Worm (Caenorhabditis elegans): Measurements from ENCODE around the gene H41C03.2.

Gene H41C03.2

ce11 chrII:5852007-5852406 is at the start of gene H41C03.2:
TSS of gene H41C03.2 (minus strand) at chrII:5852107.
- no peak for TF ChIP-seq jun-1 (tag; optimal IDR thresholded peaks at IDR 0.05)
- TF ChIP-seq nfya-1 (tag; optimal IDR thresholded peaks at IDR 0.05; ENCODE audit: insufficient read depth): no peak
- no peak for TF ChIP-seq nhr-76 (tag; optimal IDR thresholded peaks at IDR 0.05)
- no peak for TF ChIP-seq egl-27 (tag; optimal IDR thresholded peaks at IDR 0.05)
- no peak for TF ChIP-seq mml-1 (tag; optimal IDR thresholded peaks at IDR 0.05)
- TF ChIP-seq nhr-43 (tag; optimal IDR thresholded peaks at IDR 0.05; ENCODE audit: poor library complexity, severe bottlenecking): no peak
- no peak for TF ChIP-seq zag-1 (tag; optimal IDR thresholded peaks at IDR 0.05)
- no peak for TF ChIP-seq fkh-2 (tag; optimal IDR thresholded peaks at IDR 0.05)
- TF ChIP-seq pha-4 (tag; optimal IDR thresholded peaks at IDR 0.05): no peak
- TF ChIP-seq elt-1 (tag; optimal IDR thresholded peaks at IDR 0.05): no peak
- no peak for TF ChIP-seq nhr-237 (tag; optimal IDR thresholded peaks at IDR 0.05)
- TF ChIP-seq lin-15B (tag; optimal IDR thresholded peaks at IDR 0.05): no peak
- no peak for TF ChIP-seq nhr-77 (tag; optimal IDR thresholded peaks at IDR 0.05)
- no peak for TF ChIP-seq lsy-12 (tag; optimal IDR thresholded peaks at IDR 0.05)
- TF ChIP-seq elt-2 (tag; optimal IDR thresholded peaks at IDR 0.05): no peak
- TF ChIP-seq skn-1 (tag; optimal IDR thresholded peaks at IDR 0.05): no peak
- TF ChIP-seq nhr-12 (tag; optimal IDR thresholded peaks at IDR 0.05): no peak
- no peak for TF ChIP-seq fkh-10 (GFP tag; optimal IDR thresholded peaks at IDR 0.05)
- no peak for TF ChIP-seq ztf-11 (tag; optimal IDR thresholded peaks at IDR 0.05)
- TF ChIP-seq ZK546.5 (tag; optimal IDR thresholded peaks at IDR 0.05): no peak

ce11 chrII:5901407-5902026 is 49.6 kb upstream of the H41C03.2 start:
- TF ChIP-seq pha-4 (tag; optimal IDR thresholded peaks at IDR 0.05) (peak; percentile 5), unc-62 (GFP tag; optimal IDR thresholded peaks at IDR 0.05) (peak; percentile 21), tbx-2 (tag; optimal IDR thresholded peaks at IDR 0.05) (peak; percentile 62), hmg-11 (tag; optimal IDR thresholded peaks at IDR 0.05) (peak; percentile 72), nhr-77 (tag; optimal IDR thresholded peaks at IDR 0.05) (no peak), nhr-237 (tag; optimal IDR thresholded peaks at IDR 0.05) (no peak), ZK546.5 (tag; optimal IDR thresholded peaks at IDR 0.05) (no peak), pqm-1 (tag; optimal IDR thresholded peaks at IDR 0.05) (peak; percentile 6), fos-1 (tag; optimal IDR thresholded peaks at IDR 0.05) (no peak), eor-1 (tag; optimal IDR thresholded peaks at IDR 0.05) (no peak), lin-15B (tag; optimal IDR thresholded peaks at IDR 0.05) (no peak), elt-3 (tag; optimal IDR thresholded peaks at IDR 0.05) (no peak), nhr-28 (tag; optimal IDR thresholded peaks at IDR 0.05) (no peak), daf-12 (tag; optimal IDR thresholded peaks at IDR 0.05) (no peak), nhr-43 (tag; optimal IDR thresholded peaks at IDR 0.05; ENCODE audit: poor library complexity, severe bottlenecking) (peak; percentile 35), R02D3.7 (tag; optimal IDR thresholded peaks at IDR 0.05) (no peak), lsy-12 (tag; optimal IDR thresholded peaks at IDR 0.05) (peak; percentile 38), snpc-4 (tag; optimal IDR thresholded peaks at IDR 0.05) (peak; percentile 52), ztf-4 (tag; optimal IDR thresholded peaks at IDR 0.05) (no peak), mml-1 (tag; optimal IDR thresholded peaks at IDR 0.05) (no peak), nfya-1 (tag; optimal IDR thresholded peaks at IDR 0.05; ENCODE audit: insufficient read depth) (peak; percentile 75), lin-39 (tag; optimal IDR thresholded peaks at IDR 0.05) (peak; percentile 5), ceh-9 (tag; optimal IDR thresholded peaks at IDR 0.05) (no peak), elt-1 (tag; optimal IDR thresholded peaks at IDR 0.05) (no peak), skn-1 (tag; optimal IDR thresholded peaks at IDR 0.05) (no peak), egl-5 (tag; optimal IDR thresholded peaks at IDR 0.05) (peak; percentile 76), nhr-67 (tag; optimal IDR thresholded peaks at IDR 0.05) (no peak), ceh-82 (tag; optimal IDR thresholded peaks at IDR 0.05) (peak; percentile 23), ama-1 (optimal IDR thresholded peaks at IDR 0.05) (peak; percentile 68), elt-2 (tag; optimal IDR thresholded peaks at IDR 0.05) (peak; percentile 28), nhr-23 (tag; optimal IDR thresholded peaks at IDR 0.05) (peak; percentile 72), zag-1 (tag; optimal IDR thresholded peaks at IDR 0.05) (no peak), nhr-11 (tag; optimal IDR thresholded peaks at IDR 0.05) (no peak)

Measured in whole organism, L3 larva.